Worm (Caenorhabditis elegans): ENCODE measurements around the gene mca-3.

DNA sequence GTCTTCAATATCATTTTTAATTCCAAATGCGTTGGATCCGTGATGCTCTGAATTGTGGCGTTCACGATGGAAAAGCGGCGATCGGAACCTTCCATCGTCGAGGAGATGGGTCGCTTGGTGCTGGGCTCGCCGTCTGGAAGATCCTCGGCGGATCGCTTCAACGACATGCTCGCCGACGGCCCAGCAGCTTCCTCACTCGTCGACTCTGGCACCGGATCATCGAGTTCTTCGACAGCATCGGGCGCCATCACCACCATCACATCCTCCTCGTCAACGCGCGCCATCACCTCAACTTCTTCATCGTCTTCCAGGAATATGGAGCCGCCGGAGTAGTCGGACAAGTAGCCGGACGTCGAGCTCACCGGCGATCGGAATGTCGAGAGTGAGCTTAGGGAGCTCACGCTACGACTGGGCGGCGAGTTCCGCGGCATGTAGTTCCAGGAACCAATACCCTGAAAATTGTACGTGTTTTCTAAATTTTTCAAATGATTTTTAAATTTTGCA is 70.0 kb downstream of the mca-3 start, which contains the start of gene Y67D8C.6:
- no peak for TF ChIP-seq W03F9.2 (tag; optimal IDR thresholded peaks at IDR 0.05)
- TF ChIP-seq him-1 (tag; optimal IDR thresholded peaks at IDR 0.05) = no peak
- TF ChIP-seq dao-5 (tag; optimal IDR thresholded peaks at IDR 0.05) = no peak
